Worm (Caenorhabditis elegans) whole organism, young adult: Measurements from ENCODE around the gene Y70C5A.2.
A peak's percentile ranks its signal among the peaks of the same experiment; 100 is the strongest.

Source experiments
- B0261.1 ChIP-seq: sonication (generic microtip); optimal IDR thresholded peaks from 2 replicates; lab custom pipeline; 2016; ENCODE audit warnings: mild to moderate bottlenecking, missing genetic modification characterization, moderate library complexity, missing compliant biosample characterization
- C17E4.6 ChIP-seq: fragments of 200-800 bp; sonication (Bioruptor generic); IDR thresholded peaks from 2 replicates; pipeline ENCODE4 v1.3.6; 2022; ENCODE audit warnings: missing genetic modification reagents, missing genetic modification characterization, missing compliant biosample characterization
- D2030.7 ChIP-seq: fragments of 200-800 bp; sonication (Bioruptor generic); IDR thresholded peaks from 2 replicates; pipeline ENCODE4 v1.3.6; 2022; ENCODE audit warnings: missing genetic modification reagents, missing genetic modification characterization, missing compliant biosample characterization
- F33H1.4 ChIP-seq: fragments of 200-800 bp; sonication (Bioruptor generic); IDR thresholded peaks from 2 replicates; pipeline ENCODE4 v1.3.6; 2022; ENCODE audit warnings: missing genetic modification reagents, missing genetic modification characterization, missing compliant biosample characterization
- F39B2.1 ChIP-seq: fragments of 200-800 bp; sonication (Bioruptor generic); IDR thresholded peaks from 2 replicates; pipeline ENCODE4 v1.3.6; 2022; ENCODE audit warnings: missing genetic modification reagents, missing genetic modification characterization, missing compliant biosample characterization
- F49E8.2 ChIP-seq: sonication (generic microtip); optimal IDR thresholded peaks from 3 replicates; lab custom pipeline; 2017; ENCODE audit warnings: missing genetic modification characterization, mild to moderate bottlenecking, missing compliant biosample characterization, antibody characterized with exemption, moderate library complexity; ENCODE audit not compliant: insufficient read depth
- F57A8.1 ChIP-seq: fragments of 200-800 bp; sonication (Bioruptor generic); optimal IDR thresholded peaks from 2 replicates; lab custom pipeline; 2018; ENCODE audit warnings: mild to moderate bottlenecking, missing genetic modification characterization, moderate library complexity, missing compliant biosample characterization
- K12H6.12 ChIP-seq: fragments of 200-800 bp; sonication (Bioruptor generic); optimal IDR thresholded peaks from 2 replicates; lab custom pipeline; 2018; ENCODE audit warnings: mild to moderate bottlenecking, missing genetic modification characterization, missing compliant biosample characterization
- Y53G8AR.9 ChIP-seq: fragments of 200-800 bp; sonication (Bioruptor generic); conservative IDR thresholded peaks from 2 replicates; pipeline ENCODE4 v1.3.6; 2022; ENCODE audit warnings: missing genetic modification reagents, missing genetic modification characterization, missing compliant biosample characterization
- ama-1 ChIP-seq, 3 experiments: fragments of 150-350 bp in 1 of 3; sonication (generic microtip) in 2 of 3; optimal IDR thresholded peaks; 2 replicates each; lab custom pipeline; 2014 to 2018; ENCODE audit warnings: missing biosample characterization in 2 of 3, missing genetic modification characterization in 2 of 3, missing genetic modification reagents in 2 of 3
- aptf-2 ChIP-seq: fragments of 200-800 bp; sonication (Bioruptor generic); conservative IDR thresholded peaks from 2 replicates; pipeline ENCODE4 v1.3.6; 2022; ENCODE audit warnings: missing genetic modification reagents, missing genetic modification characterization, missing compliant biosample characterization
- atf-7 ChIP-seq: sonication (generic microtip); optimal IDR thresholded peaks from 2 replicates; lab custom pipeline; 2017; ENCODE audit warnings: mild to moderate bottlenecking, missing genetic modification characterization, missing compliant biosample characterization
- athp-1 ChIP-seq: sonication (generic microtip); optimal IDR thresholded peaks from 2 replicates; lab custom pipeline; 2017; ENCODE audit warnings: mild to moderate bottlenecking, missing genetic modification characterization, missing compliant biosample characterization
- attf-3 ChIP-seq: fragments of 200-800 bp; sonication (Bioruptor generic); conservative IDR thresholded peaks from 2 replicates; pipeline ENCODE4 v1.3.6; 2022; ENCODE audit warnings: missing genetic modification reagents, missing genetic modification characterization, missing compliant biosample characterization
- attf-6 ChIP-seq: fragments of 200-800 bp; sonication (Bioruptor generic); IDR thresholded peaks from 2 replicates; pipeline ENCODE4 v1.3.6; 2022; ENCODE audit warnings: missing genetic modification reagents, missing genetic modification characterization, missing compliant biosample characterization
- bed-2 ChIP-seq: fragments of 200-800 bp; sonication (Bioruptor generic); IDR thresholded peaks from 2 replicates; pipeline ENCODE4 v1.3.6; 2022; ENCODE audit warnings: missing genetic modification reagents, missing genetic modification characterization, missing compliant biosample characterization
- cebp-1 ChIP-seq, 2 experiments: fragments of 200-800 bp in 1 of 2; sonication (Bioruptor generic) in 1 of 2; sonication (generic microtip) in 1 of 2; IDR thresholded peaks in 1 of 2; optimal IDR thresholded peaks in 1 of 2; 2 replicates each; pipeline versions ENCODE4 v1.3.6 to Lab custom; 2017 to 2022; ENCODE audit warnings: missing compliant biosample characterization in 2 of 2, missing genetic modification characterization in 2 of 2, mild to moderate bottlenecking in 1 of 2, missing genetic modification reagents in 1 of 2, moderate library complexity in 1 of 2
- ceh-100 ChIP-seq: fragments of 200-800 bp; sonication (Bioruptor generic); IDR thresholded peaks from 2 replicates; pipeline ENCODE4 v1.3.6; 2022; ENCODE audit warnings: missing genetic modification reagents, missing genetic modification characterization, missing compliant biosample characterization
- ceh-40 ChIP-seq: fragments of 200-800 bp; sonication (Bioruptor generic); IDR thresholded peaks from 2 replicates; pipeline ENCODE4 v1.3.6; 2022; ENCODE audit warnings: missing genetic modification characterization, missing compliant biosample characterization
- die-1 ChIP-seq: sonication (generic microtip); optimal IDR thresholded peaks from 2 replicates; lab custom pipeline; 2016; ENCODE audit warnings: missing genotype, mild to moderate bottlenecking, missing genetic modification characterization, missing compliant biosample characterization
- egl-44 ChIP-seq: fragments of 200-800 bp; sonication (Bioruptor generic); IDR thresholded peaks from 2 replicates; pipeline ENCODE4 v1.3.6; 2022; ENCODE audit warnings: missing genetic modification reagents, missing genetic modification characterization, missing compliant biosample characterization
- ets-4 ChIP-seq: fragments of 200-800 bp; sonication (Bioruptor generic); optimal IDR thresholded peaks from 2 replicates; lab custom pipeline; 2018; ENCODE audit warnings: mild to moderate bottlenecking, missing genetic modification characterization, missing compliant biosample characterization
- him-1 ChIP-seq: sonication (generic microtip); optimal IDR thresholded peaks from 2 replicates; lab custom pipeline; 2016; ENCODE audit warnings: missing genotype, missing genetic modification reagents, missing genetic modification characterization, missing compliant biosample characterization
- let-607 ChIP-seq, 2 experiments: fragments of 200-800 bp in 1 of 2; sonication (Bioruptor generic) in 1 of 2; sonication (generic microtip) in 1 of 2; optimal IDR thresholded peaks; 2 replicates each; lab custom pipeline; 2016 to 2018; ENCODE audit warnings: mild to moderate bottlenecking in 2 of 2, missing compliant biosample characterization in 2 of 2, missing genetic modification characterization in 2 of 2, moderate library complexity in 2 of 2, missing genotype in 1 of 2
- lin-26 ChIP-seq: fragments of 200-800 bp; sonication (Bioruptor generic); IDR thresholded peaks from 2 replicates; pipeline ENCODE4 v1.3.6; 2022; ENCODE audit warnings: missing genetic modification reagents, missing genetic modification characterization, missing compliant biosample characterization
- lsy-27 ChIP-seq: sonication (generic microtip); optimal IDR thresholded peaks from 2 replicates; lab custom pipeline; 2017; ENCODE audit warnings: missing genetic modification characterization, mild to moderate bottlenecking, missing compliant biosample characterization, antibody characterized with exemption, missing genotype, borderline replicate concordance; ENCODE audit not compliant: insufficient read depth
- mxl-1 ChIP-seq: sonication (generic microtip); optimal IDR thresholded peaks from 2 replicates; lab custom pipeline; 2016; ENCODE audit warnings: missing genetic modification characterization, missing compliant biosample characterization
- nfyb-1 ChIP-seq: fragments of 200-800 bp; sonication (Bioruptor generic); IDR thresholded peaks from 2 replicates; pipeline ENCODE4 v1.3.6; 2022; ENCODE audit warnings: missing genetic modification reagents, missing genetic modification characterization, missing compliant biosample characterization
- nhr-120 ChIP-seq: fragments of 200-800 bp; sonication (Bioruptor generic); IDR thresholded peaks from 2 replicates; pipeline ENCODE4 v1.3.6; 2022; ENCODE audit warnings: missing genetic modification characterization, missing compliant biosample characterization
- nhr-80 ChIP-seq: sonication (generic microtip); optimal IDR thresholded peaks from 2 replicates; lab custom pipeline; 2016; ENCODE audit warnings: missing genetic modification characterization, missing compliant biosample characterization
- nhr-90 ChIP-seq: sonication (generic microtip); optimal IDR thresholded peaks from 2 replicates; lab custom pipeline; 2016; ENCODE audit warnings: missing genotype, mild to moderate bottlenecking, missing genetic modification characterization, missing compliant biosample characterization
- pha-4 ChIP-seq: fragments of 150-350 bp; sonication (generic microtip); optimal IDR thresholded peaks from 2 replicates; lab custom pipeline; 2014; ENCODE audit warnings: missing biosample characterization, missing genetic modification reagents, missing genetic modification characterization
- rec-8 ChIP-seq, 2 experiments: sonication (generic microtip); optimal IDR thresholded peaks; 2 replicates each; lab custom pipeline; 2016; ENCODE audit warnings: mild to moderate bottlenecking in 2 of 2, missing genetic modification characterization in 2 of 2, missing genetic modification reagents in 2 of 2, missing genotype in 2 of 2, missing biosample characterization in 1 of 2, missing compliant biosample characterization in 1 of 2, moderate library complexity in 1 of 2
- rpc-1 ChIP-seq, 2 experiments: fragments of 150-350 bp in 1 of 2; sonication (generic microtip) in 1 of 2; optimal IDR thresholded peaks; 2 replicates each; lab custom pipeline; 2014 to 2018; ENCODE audit warnings: missing biosample characterization in 1 of 2, missing genetic modification characterization in 1 of 2, missing genetic modification reagents in 1 of 2, missing genotype in 1 of 2
- sdz-38 ChIP-seq: sonication (generic microtip); optimal IDR thresholded peaks from 2 replicates; lab custom pipeline; 2016; ENCODE audit warnings: missing genotype, missing genetic modification characterization, missing compliant biosample characterization
- snpc-1.3 ChIP-seq: sonication (generic microtip); optimal IDR thresholded peaks from 2 replicates; lab custom pipeline; 2017; ENCODE audit warnings: missing genetic modification characterization, mild to moderate bottlenecking, missing compliant biosample characterization, antibody characterized with exemption, moderate library complexity, missing genotype, missing genetic modification reagents; ENCODE audit not compliant: insufficient read depth
- snpc-3.4 ChIP-seq: sonication (generic microtip); optimal IDR thresholded peaks from 2 replicates; lab custom pipeline; 2017; ENCODE audit warnings: missing genetic modification characterization, mild to moderate bottlenecking, missing compliant biosample characterization, antibody characterized with exemption, moderate library complexity, missing genotype, missing genetic modification reagents
- tbp1 ChIP-seq: fragments of 200-800 bp; sonication (Bioruptor generic); optimal IDR thresholded peaks from 2 replicates; lab custom pipeline; 2018; ENCODE audit warnings: mild to moderate bottlenecking, missing genetic modification characterization, missing compliant biosample characterization
- tlf-1 ChIP-seq: fragments of 200-800 bp; sonication (Bioruptor generic); optimal IDR thresholded peaks from 2 replicates; lab custom pipeline; 2018; ENCODE audit warnings: mild to moderate bottlenecking, missing genetic modification characterization, missing compliant biosample characterization
- unc-130 ChIP-seq: sonication (generic microtip); optimal IDR thresholded peaks from 2 replicates; lab custom pipeline; 2016; ENCODE audit warnings: missing genetic modification reagents, missing genetic modification characterization, missing compliant biosample characterization
- xnd-1 ChIP-seq: sonication (generic microtip); optimal IDR thresholded peaks from 2 replicates; lab custom pipeline; 2016; ENCODE audit warnings: missing genotype, missing genetic modification reagents, missing genetic modification characterization, missing compliant biosample characterization
- zim-3 ChIP-seq: sonication (generic microtip); optimal IDR thresholded peaks from 2 replicates; lab custom pipeline; 2017; ENCODE audit warnings: mild to moderate bottlenecking, missing genetic modification characterization, moderate library complexity, missing compliant biosample characterization
- ztf-25 ChIP-seq: fragments of 200-800 bp; sonication (Bioruptor generic); IDR thresholded peaks from 2 replicates; pipeline ENCODE4 v1.3.6; 2022; ENCODE audit warnings: missing genetic modification reagents, missing genetic modification characterization, missing compliant biosample characterization
- ztf-26 ChIP-seq: sonication (generic microtip); optimal IDR thresholded peaks from 2 replicates; lab custom pipeline; 2017; ENCODE audit warnings: missing genetic modification characterization, missing compliant biosample characterization
- ztf-6 ChIP-seq: fragments of 200-800 bp; sonication (Bioruptor generic); IDR thresholded peaks from 2 replicates; pipeline ENCODE4 v1.3.6; 2022; ENCODE audit warnings: missing genetic modification reagents, missing genetic modification characterization, missing compliant biosample characterization

Gene Y70C5A.2

ce11 chrV:16648317-16649018 lies 25.5 kb upstream of the Y70C5A.2 start, which contains the start of gene W06G6.20 (continued):
- TF ChIP-seq him-1 (tag; lab: Kevin White, UChicago): peak; percentile 74
- TF ChIP-seq mxl-1 (tag; lab: Kevin White, UChicago): peak; percentile 24
- TF ChIP-seq F57A8.1 (GFP tag; lab: Kevin White, UChicago): no peak
- no peak for TF ChIP-seq attf-3
- TF ChIP-seq rpc-1 (optimal IDR thresholded peaks at IDR 0.05; lab: Kevin White, UChicago): peak; percentile 71
- peak; percentile 90 for TF ChIP-seq rpc-1 (tag; optimal IDR thresholded peaks at IDR 0.05; lab: Kevin White, UChicago)
- no peak for TF ChIP-seq F49E8.2
- peak; percentile 3 for TF ChIP-seq nhr-80 (tag; lab: Kevin White, UChicago)
- no peak for TF ChIP-seq cebp-1 (GFP tag; IDR thresholded peaks at IDR 0.05; lab: Robert Waterston, UW)
- TF ChIP-seq cebp-1 (tag; optimal IDR thresholded peaks at IDR 0.05; lab: Kevin White, UChicago): peak; percentile 31
- 0 out of 2 replicates have a peak, but pooled peaks have one; percentile 47 for TF ChIP-seq nfyb-1 (GFP tag; lab: Robert Waterston, UW)
- TF ChIP-seq ets-4 (GFP tag; lab: Kevin White, UChicago): no peak
- no peak for TF ChIP-seq C17E4.6 (GFP tag; lab: Robert Waterston, UW)
- TF ChIP-seq ztf-25 (GFP tag; lab: Robert Waterston, UW): peak; percentile 61; the same call in 1 of the 2 replicates
- TF ChIP-seq sdz-38 (tag; lab: Kevin White, UChicago): no peak
- TF ChIP-seq athp-1 (tag; lab: Kevin White, UChicago): no peak
- TF ChIP-seq lin-26 (GFP tag; lab: Robert Waterston, UW): peak; percentile 86
- TF ChIP-seq unc-130: no peak
- TF ChIP-seq atf-7 (tag; lab: Kevin White, UChicago): no peak
- no peak for TF ChIP-seq nhr-120 (GFP tag; lab: Robert Waterston, UW)
- TF ChIP-seq zim-3 (tag; lab: Kevin White, UChicago): no peak
- peak; percentile 90 for TF ChIP-seq tbp1
- TF ChIP-seq aptf-2 (GFP tag; lab: Robert Waterston, UW): no peak
- 0 out of 2 replicates have a peak, but pooled peaks have one; percentile 22 for TF ChIP-seq D2030.7 (GFP tag; lab: Robert Waterston, UW)
- no peak for TF ChIP-seq K12H6.12 (tag; lab: Kevin White, UChicago)
- TF ChIP-seq attf-6 (GFP tag; lab: Robert Waterston, UW): peak; percentile 79
- peak; percentile 75 for TF ChIP-seq B0261.1
- TF ChIP-seq ztf-26: no peak
- peak; percentile 72 for TF ChIP-seq die-1
- 0 out of 2 replicates have a peak, but pooled peaks have one; percentile 9 for TF ChIP-seq ceh-100 (GFP tag; lab: Robert Waterston, UW)
- no peak for TF ChIP-seq ama-1 (optimal IDR thresholded peaks at IDR 0.05; lab: Kevin White, UChicago)
- no peak for TF ChIP-seq ama-1 (GFP tag; optimal IDR thresholded peaks at IDR 0.05; lab: Kevin White, UChicago)
- TF ChIP-seq snpc-3.4 (tag; lab: Kevin White, UChicago): peak; percentile 59
- TF ChIP-seq egl-44 (GFP tag; lab: Robert Waterston, UW): no peak
- TF ChIP-seq lsy-27 (tag; lab: Kevin White, UChicago): peak; percentile 22
- TF ChIP-seq xnd-1 (tag; lab: Kevin White, UChicago): no peak
- no peak for TF ChIP-seq pha-4 (tag; lab: Kevin White, UChicago)
- TF ChIP-seq Y53G8AR.9 (GFP tag; lab: Robert Waterston, UW): no peak
- no peak for TF ChIP-seq ceh-40 (GFP tag; lab: Robert Waterston, UW)
- TF ChIP-seq F39B2.1 (GFP tag; lab: Robert Waterston, UW): no peak
- no peak for TF ChIP-seq ztf-6 (GFP tag; lab: Robert Waterston, UW)
- peak; percentile 39 for TF ChIP-seq nhr-90 (tag; lab: Kevin White, UChicago)
- TF ChIP-seq snpc-1.3: peak; percentile 65
- TF ChIP-seq let-607 (tag; optimal IDR thresholded peaks at IDR 0.05; lab: Kevin White, UChicago): peak in 1 of 2 experiments; percentile 44
- TF ChIP-seq rec-8 (tag; optimal IDR thresholded peaks at IDR 0.05; lab: Kevin White, UChicago): peak in 1 of 2 experiments; percentile 11
- TF ChIP-seq tlf-1 (GFP tag; lab: Kevin White, UChicago): no peak
- no peak for TF ChIP-seq bed-2
- TF ChIP-seq F33H1.4: no peak
